Fruit fly (Drosophila melanogaster) whole organism, embryonic: ENCODE measurements around the gene DAAM.
A peak's percentile ranks its signal among the peaks of the same experiment; 100 is the strongest.

Experiments
- Ada2b ChIP-seq: fragments of 200-800 bp; sonication (Bioruptor generic); IDR thresholded peaks from 2 replicates; pipeline ENCODE4 v1.3.6; 2022; ENCODE audit warnings: missing biosample characterization, missing genetic modification characterization
- B-H1 ChIP-seq: fragments of 200-800 bp; sonication (Bioruptor generic); IDR thresholded peaks from 3 replicates; pipeline ENCODE4 v1.3.6; 2022; ENCODE audit warnings: missing biosample characterization, missing genetic modification characterization
- CG10267 ChIP-seq: fragments of 200-800 bp; sonication (Bioruptor generic); optimal IDR thresholded peaks from 2 replicates; lab custom pipeline; 2018; ENCODE audit warnings: missing biosample characterization, mild to moderate bottlenecking, missing genetic modification characterization, moderate library complexity
- CG10959 ChIP-seq: fragments of 200-800 bp; sonication (Bioruptor generic); IDR thresholded peaks from 2 replicates; pipeline ENCODE4 v1.3.6; 2022; ENCODE audit warnings: missing biosample characterization, missing genetic modification characterization
- CG10979 ChIP-seq: fragments of 200-800 bp; sonication (Bioruptor generic); optimal IDR thresholded peaks from 2 replicates; lab custom pipeline; 2018; ENCODE audit warnings: missing biosample characterization, mild to moderate bottlenecking, missing genetic modification characterization, moderate library complexity
- CG11398 ChIP-seq: fragments of 200-800 bp; sonication (Bioruptor generic); optimal IDR thresholded peaks from 2 replicates; lab custom pipeline; 2016; ENCODE audit warnings: missing biosample characterization, missing genetic modification characterization
- CG12219 ChIP-seq: fragments of 200-800 bp; sonication (Bioruptor generic); optimal IDR thresholded peaks from 3 replicates; lab custom pipeline; 2018; ENCODE audit warnings: missing biosample characterization, mild to moderate bottlenecking, missing genetic modification characterization
- CG13287 ChIP-seq: fragments of 200-800 bp; sonication (Bioruptor generic); IDR thresholded peaks from 2 replicates; pipeline ENCODE4 v1.3.6; 2022; ENCODE audit warnings: missing biosample characterization, missing genetic modification characterization; ENCODE audit not compliant: partially characterized antibody
- CG15601 ChIP-seq: fragments of 200-800 bp; sonication (Bioruptor generic); optimal IDR thresholded peaks from 3 replicates; lab custom pipeline; 2019; ENCODE audit warnings: missing biosample characterization, mild to moderate bottlenecking, missing genetic modification characterization, moderate library complexity
- CG2116 ChIP-seq: fragments of 200-800 bp; sonication (Bioruptor generic); optimal IDR thresholded peaks from 3 replicates; lab custom pipeline; 2018; ENCODE audit warnings: missing biosample characterization, mild to moderate bottlenecking, missing genetic modification characterization
- CG2129 ChIP-seq: fragments of 200-800 bp; sonication (Bioruptor generic); IDR thresholded peaks from 2 replicates; pipeline ENCODE4 v1.3.6; 2022; ENCODE audit warnings: missing biosample characterization, missing genetic modification characterization; ENCODE audit not compliant: partially characterized antibody
- CG34422 ChIP-seq: fragments of 200-800 bp; sonication (Bioruptor generic); IDR thresholded peaks from 3 replicates; pipeline ENCODE4 v1.3.6; 2022; ENCODE audit warnings: missing biosample characterization, missing genetic modification characterization
- CG3838 ChIP-seq: fragments of 200-800 bp; sonication (Bioruptor generic); optimal IDR thresholded peaks from 3 replicates; lab custom pipeline; 2016; ENCODE audit warnings: missing biosample characterization, missing genetic modification characterization
- CG43689 ChIP-seq: fragments of 200-800 bp; sonication (Bioruptor generic); IDR thresholded peaks from 2 replicates; pipeline ENCODE4 v1.3.6; 2022; ENCODE audit warnings: missing biosample characterization, missing genetic modification characterization
- CG6175 ChIP-seq: fragments of 200-800 bp; sonication (Bioruptor generic); IDR thresholded peaks from 3 replicates; pipeline ENCODE4 v1.3.6; 2022; ENCODE audit warnings: missing biosample characterization, missing genetic modification characterization
- CG6272 ChIP-seq: fragments of 200-800 bp; sonication (Bioruptor generic); IDR thresholded peaks from 2 replicates; pipeline ENCODE4 v1.3.6; 2022; ENCODE audit warnings: missing biosample characterization, missing genetic modification characterization
- CG6765 ChIP-seq: fragments of 200-800 bp; sonication (Bioruptor generic); optimal IDR thresholded peaks from 3 replicates; lab custom pipeline; 2017; ENCODE audit warnings: missing biosample characterization, mild to moderate bottlenecking, missing genetic modification characterization
- CG7372 ChIP-seq: fragments of 200-800 bp; sonication (Bioruptor generic); IDR thresholded peaks from 2 replicates; pipeline ENCODE4 v1.3.6; 2022; ENCODE audit warnings: missing biosample characterization, missing genetic modification characterization
- CG9437 ChIP-seq: fragments of 200-800 bp; sonication (Bioruptor generic); optimal IDR thresholded peaks from 2 replicates; lab custom pipeline; 2018; ENCODE audit warnings: missing biosample characterization, mild to moderate bottlenecking, missing genetic modification characterization
- CG9609 ChIP-seq: fragments of 200-800 bp; sonication (Bioruptor generic); optimal IDR thresholded peaks from 3 replicates; lab custom pipeline; 2016; ENCODE audit warnings: missing biosample characterization, missing genetic modification characterization
- CG9876 ChIP-seq: fragments of 200-800 bp; sonication (Bioruptor generic); optimal IDR thresholded peaks from 2 replicates; lab custom pipeline; 2016; ENCODE audit warnings: missing biosample characterization, missing genetic modification characterization
- CG9932 ChIP-seq: fragments of 200-800 bp; sonication (Bioruptor generic); IDR thresholded peaks from 2 replicates; pipeline ENCODE4 v1.3.6; 2022; ENCODE audit warnings: missing biosample characterization, missing genetic modification characterization
- CkIIα-i1 ChIP-seq: fragments of 200-800 bp; sonication (Bioruptor generic); IDR thresholded peaks from 2 replicates; pipeline ENCODE4 v1.3.6; 2022; ENCODE audit warnings: missing biosample characterization, missing genetic modification characterization
- CoRest ChIP-seq: fragments of 200-800 bp; sonication (Bioruptor generic); optimal IDR thresholded peaks from 3 replicates; lab custom pipeline; 2018; ENCODE audit warnings: missing biosample characterization, mild to moderate bottlenecking, missing genetic modification characterization, moderate library complexity
- D19B ChIP-seq: fragments of 200-800 bp; sonication (Bioruptor generic); optimal IDR thresholded peaks from 2 replicates; lab custom pipeline; 2017; ENCODE audit warnings: missing biosample characterization, mild to moderate bottlenecking, missing genetic modification characterization
- Dad ChIP-seq: fragments of 200-800 bp; sonication (Bioruptor generic); optimal IDR thresholded peaks from 3 replicates; lab custom pipeline; 2016; ENCODE audit warnings: missing biosample characterization, missing genetic modification characterization
- Dek ChIP-seq: fragments of 200-800 bp; sonication (Bioruptor generic); optimal IDR thresholded peaks from 3 replicates; lab custom pipeline; 2019; ENCODE audit warnings: missing biosample characterization, mild to moderate bottlenecking, missing genetic modification characterization, moderate library complexity
- Eip74EF ChIP-seq, 2 experiments: fragments of 200-800 bp in 1 of 2; fragments of >200 bp in 1 of 2; sonication (Bioruptor generic) in 1 of 2; optimal IDR thresholded peaks; 2 replicates each; lab custom pipeline; 2017 to 2019; ENCODE audit warnings: missing biosample characterization in 2 of 2, missing genetic modification characterization in 2 of 2, mild to moderate bottlenecking in 1 of 2, moderate library complexity in 1 of 2
- Fer3 ChIP-seq: fragments of 200-800 bp; sonication (Bioruptor generic); optimal IDR thresholded peaks from 2 replicates; lab custom pipeline; 2018; ENCODE audit warnings: missing biosample characterization, mild to moderate bottlenecking, missing genetic modification characterization, moderate library complexity
- Hr39 ChIP-seq: fragments of >200 bp; optimal IDR thresholded peaks from 2 replicates; lab custom pipeline; 2017
- Nf-YA ChIP-seq: fragments of 200-800 bp; sonication (Bioruptor generic); IDR thresholded peaks from 2 replicates; pipeline ENCODE4 v1.3.6; 2022; ENCODE audit warnings: missing biosample characterization, missing genetic modification characterization
- Oli ChIP-seq: fragments of 200-800 bp; sonication (Bioruptor generic); optimal IDR thresholded peaks from 2 replicates; lab custom pipeline; 2018; ENCODE audit warnings: missing biosample characterization, mild to moderate bottlenecking, missing genetic modification characterization, moderate library complexity
- Six4 ChIP-seq: fragments of 200-800 bp; sonication (Bioruptor generic); optimal IDR thresholded peaks from 2 replicates; lab custom pipeline; 2016; ENCODE audit warnings: missing biosample characterization, missing genetic modification characterization
- YL-1 ChIP-seq: fragments of 200-800 bp; sonication (Bioruptor generic); optimal IDR thresholded peaks from 3 replicates; lab custom pipeline; 2017; ENCODE audit warnings: missing biosample characterization, mild to moderate bottlenecking, missing genetic modification characterization
- ato ChIP-seq: fragments of 200-800 bp; sonication (Bioruptor generic); IDR thresholded peaks from 2 replicates; pipeline ENCODE4 v1.3.6; 2022; ENCODE audit warnings: missing biosample characterization, missing genetic modification characterization; ENCODE audit not compliant: partially characterized antibody
- bbx ChIP-seq: fragments of 200-800 bp; sonication (Bioruptor generic); IDR thresholded peaks from 2 replicates; pipeline ENCODE4 v1.3.6; 2022; ENCODE audit warnings: missing biosample characterization, missing genetic modification characterization; ENCODE audit not compliant: partially characterized antibody
- en ChIP-seq: fragments of 200-800 bp; sonication (Bioruptor generic); optimal IDR thresholded peaks from 2 replicates; lab custom pipeline; 2016; ENCODE audit warnings: missing biosample characterization, missing genetic modification characterization
- gce ChIP-seq: fragments of 200-800 bp; sonication (Bioruptor generic); IDR thresholded peaks from 3 replicates; pipeline ENCODE4 v1.3.6; 2022; ENCODE audit warnings: missing biosample characterization, missing genetic modification characterization
- grau ChIP-seq: fragments of 200-800 bp; optimal IDR thresholded peaks from 3 replicates; lab custom pipeline; 2019; ENCODE audit warnings: missing biosample characterization, mild to moderate bottlenecking, missing genetic modification characterization, moderate library complexity
- gt ChIP-seq: fragments of 200-800 bp; sonication (Bioruptor generic); IDR thresholded peaks from 2 replicates; pipeline ENCODE4 v1.3.6; 2022; ENCODE audit warnings: missing biosample characterization, missing genetic modification characterization
- hth ChIP-seq: fragments of >200 bp; optimal IDR thresholded peaks from 2 replicates; lab custom pipeline; 2017; ENCODE audit warnings: inconsistent platforms
- jumu ChIP-seq: fragments of 200-800 bp; sonication (Bioruptor generic); optimal IDR thresholded peaks from 3 replicates; lab custom pipeline; 2016; ENCODE audit warnings: missing biosample characterization, missing genetic modification characterization
- kni ChIP-seq: fragments of 200-800 bp; sonication (Bioruptor generic); optimal IDR thresholded peaks from 3 replicates; lab custom pipeline; 2017; ENCODE audit warnings: mild to moderate bottlenecking, missing biosample characterization, missing genetic modification reagents, missing genetic modification characterization
- odd ChIP-seq: fragments of 200-800 bp; sonication (Bioruptor generic); optimal IDR thresholded peaks from 2 replicates; lab custom pipeline; 2017; ENCODE audit warnings: missing biosample characterization, mild to moderate bottlenecking, missing genetic modification characterization
- p53 ChIP-seq: fragments of 200-800 bp; sonication (Bioruptor generic); optimal IDR thresholded peaks from 2 replicates; lab custom pipeline; 2016; ENCODE audit warnings: missing biosample characterization, missing genetic modification characterization
- pzg ChIP-seq: fragments of 200-800 bp; sonication (Bioruptor generic); optimal IDR thresholded peaks from 3 replicates; lab custom pipeline; 2018; ENCODE audit warnings: missing biosample characterization, mild to moderate bottlenecking, missing genetic modification characterization, moderate library complexity
- sna ChIP-seq: fragments of 200-800 bp; sonication (Bioruptor generic); IDR thresholded peaks from 2 replicates; pipeline ENCODE4 v1.3.6; 2022; ENCODE audit warnings: missing biosample characterization, missing genetic modification characterization; ENCODE audit not compliant: partially characterized antibody
- tgo ChIP-seq: fragments of 200-800 bp; sonication (Bioruptor generic); IDR thresholded peaks from 3 replicates; pipeline ENCODE4 v1.3.6; 2022; ENCODE audit warnings: missing biosample characterization, missing genetic modification characterization
- trem ChIP-seq: fragments of 200-800 bp; optimal IDR thresholded peaks from 3 replicates; lab custom pipeline; 2019; ENCODE audit warnings: missing biosample characterization, mild to moderate bottlenecking, missing genetic modification characterization, moderate library complexity
- tx ChIP-seq: fragments of 200-800 bp; sonication (Bioruptor generic); optimal IDR thresholded peaks from 2 replicates; lab custom pipeline; 2016; ENCODE audit warnings: missing biosample characterization, missing genetic modification characterization

The DAAM gene

DNA sequence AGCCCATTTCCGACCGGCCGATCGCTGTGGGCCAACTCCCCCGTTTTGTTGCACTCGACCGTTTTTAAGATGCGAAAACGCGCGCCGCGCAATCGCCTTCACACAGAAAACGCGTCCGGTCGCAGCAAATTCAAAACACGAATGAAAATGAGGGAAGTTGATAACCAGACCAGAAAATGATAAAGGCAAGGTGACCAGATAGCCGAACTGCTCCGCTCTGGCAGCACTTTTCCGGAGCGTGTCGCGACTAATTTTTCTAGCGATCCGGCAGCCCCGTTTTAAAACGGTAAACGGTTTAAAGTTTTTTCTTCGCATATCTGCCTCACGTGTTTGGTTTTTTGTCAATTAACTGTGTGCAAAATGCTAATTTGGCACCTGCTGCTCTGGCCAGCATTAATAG is at the start of gene DAAM (continued):
- no peak for TF ChIP-seq kni (GFP tag; lab: Kevin White, UChicago)
- TF ChIP-seq Fer3 (tag; lab: Kevin White, UChicago) = no peak
- no peak for TF ChIP-seq D19B (GFP tag; lab: Kevin White, UChicago)
- TF ChIP-seq en (GFP tag; lab: Kevin White, UChicago) = no peak
- TF ChIP-seq YL-1 (GFP tag; lab: Kevin White, UChicago) = peak; percentile 13
- no peak for TF ChIP-seq grau
- no peak for TF ChIP-seq Ada2b (GFP tag; lab: Robert Waterston, UW)
- TF ChIP-seq tgo = no peak
- TF ChIP-seq ato = 0 out of 2 replicates have a peak, but pooled peaks have one; percentile 20
- no peak for TF ChIP-seq CG6175 (GFP tag; lab: Robert Waterston, UW)
- TF ChIP-seq CG13287 (GFP tag; lab: Robert Waterston, UW) = peak; percentile 61
- TF ChIP-seq Six4 (GFP tag; lab: Kevin White, UChicago) = no peak
- TF ChIP-seq Dek = peak; percentile 31
- TF ChIP-seq jumu (GFP tag; lab: Kevin White, UChicago) = peak; percentile 45
- TF ChIP-seq CG34422 (GFP tag; lab: Robert Waterston, UW) = peak; percentile 48; the same call in 1 of the 3 replicates
- TF ChIP-seq CoRest (tag; lab: Kevin White, UChicago) = peak; percentile 63
- TF ChIP-seq trem (tag; lab: Kevin White, UChicago) = peak; percentile 62
- no peak for TF ChIP-seq CG6765 (GFP tag; lab: Kevin White, UChicago)
- no peak for TF ChIP-seq CG10959 (GFP tag; lab: Robert Waterston, UW)
- no peak for TF ChIP-seq CG12219 (GFP tag; lab: Kevin White, UChicago)
- no peak for TF ChIP-seq sna (GFP tag; lab: Robert Waterston, UW)
- no peak for TF ChIP-seq CG10267 (tag; lab: Kevin White, UChicago)
- no peak for TF ChIP-seq CkIIα-i1

dm6 chrX:1370104-1370802 is 48.1 kb upstream of the DAAM start, which contains the start of gene ssx:
Gene ssx (plus strand): TSS chrX:1370580.
- TF ChIP-seq CG9437 (GFP tag; lab: Kevin White, UChicago) = peak; percentile 1
- TF ChIP-seq CG9932 (GFP tag; lab: Robert Waterston, UW) = peak; percentile 43
- TF ChIP-seq odd (GFP tag; lab: Kevin White, UChicago) = no peak
- TF ChIP-seq CG2129 (GFP tag; lab: Robert Waterston, UW) = peak; percentile 43; the same call in 1 of the 2 replicates
- peak; percentile 13 for TF ChIP-seq tx (GFP tag; lab: Kevin White, UChicago)
- no peak for TF ChIP-seq CG3838 (GFP tag; lab: Kevin White, UChicago)
- no peak for TF ChIP-seq gt (GFP tag; lab: Robert Waterston, UW)
- TF ChIP-seq CG2116 = peak; percentile 88
- no peak for TF ChIP-seq CG6272 (GFP tag; lab: Robert Waterston, UW)
- no peak for TF ChIP-seq CG9876
- TF ChIP-seq p53 (GFP tag; lab: Kevin White, UChicago) = peak; percentile 10
- peak; percentile 23 for TF ChIP-seq CG10979
- TF ChIP-seq B-H1 = no peak; the same call in 2 of the 3 replicates
- no peak for TF ChIP-seq Dad (GFP tag; lab: Kevin White, UChicago)
- peak; percentile 4 for TF ChIP-seq Oli
- TF ChIP-seq CG15601 = peak; percentile 58
- peak; percentile 79 for TF ChIP-seq bbx (GFP tag; lab: Robert Waterston, UW)
- no peak for TF ChIP-seq Nf-YA (GFP tag; lab: Robert Waterston, UW)
- no peak for TF ChIP-seq gce (GFP tag; lab: Robert Waterston, UW)
- TF ChIP-seq pzg (GFP tag; lab: Kevin White, UChicago) = peak; percentile 62
- peak; percentile 50; the same call in 1 of the 2 replicates for TF ChIP-seq CG43689
- TF ChIP-seq hth (lab: Kevin White, UChicago) = no peak
- TF ChIP-seq CG11398 = no peak
- no peak for TF ChIP-seq CG7372 (GFP tag; lab: Robert Waterston, UW)
- peak; percentile 9 for TF ChIP-seq CG9609 (GFP tag; lab: Kevin White, UChicago)
- TF ChIP-seq Eip74EF (GFP tag; optimal IDR thresholded peaks at IDR 0.05; lab: Kevin White, UChicago) = no peak
- TF ChIP-seq Hr39 (lab: Kevin White, UChicago) = no peak
